Worm (Caenorhabditis elegans) whole organism, L2 larva: Measurements from ENCODE around the gene Y71H2AR.2.
A peak's percentile ranks its signal among the peaks of the same experiment; 100 is the strongest.
"Not testable (repeated sequence)": the region's sequence is repeated elsewhere in the genome, so short reads cannot be mapped to it uniquely, and the experiment has no call there.

Experiments used
- F13H6.1 ChIP-seq: sonication (generic microtip); optimal IDR thresholded peaks from 2 replicates; lab custom pipeline; 2016; ENCODE audit warnings: missing genetic modification characterization, missing compliant biosample characterization
- Y55F3AM.14 ChIP-seq: fragments of 200-800 bp; sonication (Bioruptor generic); optimal IDR thresholded peaks from 2 replicates; lab custom pipeline; 2018; ENCODE audit warnings: mild to moderate bottlenecking, missing genetic modification characterization, missing compliant biosample characterization
- ZK546.5 ChIP-seq: sonication (generic microtip); optimal IDR thresholded peaks from 2 replicates; lab custom pipeline; 2017; ENCODE audit warnings: missing biosample characterization, missing genetic modification characterization
- alr-1 ChIP-seq: fragments of 150-350 bp; optimal IDR thresholded peaks from 2 replicates; lab custom pipeline; 2014; ENCODE audit warnings: missing biosample characterization, missing genetic modification characterization
- ama-1 ChIP-seq: fragments of 150-350 bp; optimal IDR thresholded peaks from 2 replicates; lab custom pipeline; 2018; ENCODE audit warnings: inconsistent platforms
- blmp-1 ChIP-seq: sonication (generic microtip); optimal IDR thresholded peaks from 2 replicates; lab custom pipeline; 2017; ENCODE audit warnings: missing genetic modification characterization, mild to moderate bottlenecking, missing compliant biosample characterization, antibody characterized with exemption, moderate library complexity; ENCODE audit not compliant: insufficient read depth
- ceh-82 ChIP-seq: fragments of 150-350 bp; optimal IDR thresholded peaks from 2 replicates; lab custom pipeline; 2014; ENCODE audit warnings: missing biosample characterization, missing genetic modification characterization
- crh-2 ChIP-seq: sonication (generic microtip); optimal IDR thresholded peaks from 2 replicates; lab custom pipeline; 2017; ENCODE audit warnings: missing biosample characterization, missing genetic modification characterization
- egl-27 ChIP-seq: sonication (generic microtip); optimal IDR thresholded peaks from 3 replicates; lab custom pipeline; 2017; ENCODE audit warnings: missing biosample characterization, missing genetic modification reagents, missing genetic modification characterization
- elt-1 ChIP-seq: fragments of 150-350 bp; optimal IDR thresholded peaks from 2 replicates; lab custom pipeline; 2014; ENCODE audit warnings: missing biosample characterization, missing genetic modification characterization
- fos-1 ChIP-seq: fragments of 150-350 bp; optimal IDR thresholded peaks from 2 replicates; lab custom pipeline; 2014; ENCODE audit warnings: missing biosample characterization, missing genetic modification characterization
- lin-13 ChIP-seq: fragments of 150-350 bp; optimal IDR thresholded peaks from 2 replicates; lab custom pipeline; 2014; ENCODE audit warnings: missing biosample characterization, missing genetic modification reagents, missing genetic modification characterization
- lsy-2 ChIP-seq, 2 experiments: fragments of 150-350 bp in 1 of 2; sonication (generic microtip) in 1 of 2; optimal IDR thresholded peaks; 2 replicates each; lab custom pipeline; 2014 to 2017; ENCODE audit warnings: missing biosample characterization in 2 of 2, missing genetic modification characterization in 2 of 2
- mab-5 ChIP-seq: fragments of 150-350 bp; optimal IDR thresholded peaks from 2 replicates; lab custom pipeline; 2014; ENCODE audit warnings: missing biosample characterization, missing genetic modification characterization
- mbf-1 ChIP-seq: sonication (generic microtip); optimal IDR thresholded peaks from 2 replicates; lab custom pipeline; 2017; ENCODE audit warnings: missing biosample characterization, missing genetic modification characterization
- mdl-1 ChIP-seq, 2 experiments: fragments of 150-350 bp in 1 of 2; sonication (generic microtip) in 1 of 2; optimal IDR thresholded peaks; 2 replicates each; lab custom pipeline; 2017; ENCODE audit warnings: missing biosample characterization in 2 of 2, missing genetic modification characterization in 2 of 2
- nhr-10 ChIP-seq: sonication (generic microtip); optimal IDR thresholded peaks from 2 replicates; lab custom pipeline; 2017; ENCODE audit warnings: missing biosample characterization, missing genetic modification characterization
- nhr-129 ChIP-seq: fragments of 150-350 bp; optimal IDR thresholded peaks from 2 replicates; lab custom pipeline; 2014; ENCODE audit warnings: missing biosample characterization, missing genetic modification characterization
- nhr-21 ChIP-seq: fragments of 150-350 bp; optimal IDR thresholded peaks from 2 replicates; lab custom pipeline; 2014; ENCODE audit warnings: missing biosample characterization, missing genetic modification characterization
- nhr-23 ChIP-seq: fragments of 150-350 bp; optimal IDR thresholded peaks from 2 replicates; lab custom pipeline; 2014; ENCODE audit warnings: missing biosample characterization, missing genetic modification reagents, missing genetic modification characterization
- nhr-237 ChIP-seq: fragments of 150-350 bp; optimal IDR thresholded peaks from 2 replicates; lab custom pipeline; 2014; ENCODE audit warnings: missing biosample characterization, missing genetic modification characterization
- nhr-25 ChIP-seq: fragments of 150-350 bp; sonication (generic microtip); optimal IDR thresholded peaks from 3 replicates; lab custom pipeline; 2014; ENCODE audit warnings: missing biosample characterization, missing genetic modification characterization
- nhr-6 ChIP-seq: fragments of 150-350 bp; optimal IDR thresholded peaks from 2 replicates; lab custom pipeline; 2014; ENCODE audit warnings: missing biosample characterization, missing genetic modification characterization
- nhr-77 ChIP-seq: fragments of 150-350 bp; optimal IDR thresholded peaks from 2 replicates; lab custom pipeline; 2014; ENCODE audit warnings: missing biosample characterization, missing genetic modification characterization
- peb-1 ChIP-seq: fragments of 150-350 bp; optimal IDR thresholded peaks from 2 replicates; lab custom pipeline; 2014; ENCODE audit warnings: missing biosample characterization, missing genetic modification characterization
- skn-1 ChIP-seq: sonication (generic microtip); optimal IDR thresholded peaks from 2 replicates; lab custom pipeline; 2017; ENCODE audit warnings: missing biosample characterization, missing genetic modification characterization
- sma-9 ChIP-seq, 2 experiments: fragments of 150-350 bp in 1 of 2; sonication (generic microtip) in 1 of 2; optimal IDR thresholded peaks; 2 replicates each; lab custom pipeline; 2014 to 2016; ENCODE audit warnings: missing genetic modification characterization in 2 of 2, mild to moderate bottlenecking in 1 of 2, missing biosample characterization in 1 of 2, missing compliant biosample characterization in 1 of 2, missing genetic modification reagents in 1 of 2, moderate library complexity in 1 of 2
- snpc-4 ChIP-seq: fragments of 150-350 bp; optimal IDR thresholded peaks from 2 replicates; lab custom pipeline; 2014; ENCODE audit warnings: missing biosample characterization, missing genetic modification characterization
- unc-55 ChIP-seq: fragments of 150-350 bp; sonication (generic microtip); optimal IDR thresholded peaks from 3 replicates; lab custom pipeline; 2014; ENCODE audit warnings: missing biosample characterization, missing genetic modification reagents, missing genetic modification characterization
- unc-62 ChIP-seq: fragments of 150-350 bp; optimal IDR thresholded peaks from 2 replicates; lab custom pipeline; 2014; ENCODE audit warnings: missing biosample characterization, missing genetic modification reagents, missing genetic modification characterization
- zag-1 ChIP-seq: fragments of 150-350 bp; optimal IDR thresholded peaks from 2 replicates; lab custom pipeline; 2014; ENCODE audit warnings: missing biosample characterization, missing genetic modification characterization
- ztf-1 ChIP-seq: fragments of 200-800 bp; sonication (Bioruptor generic); conservative IDR thresholded peaks from 2 replicates; pipeline ENCODE4 v1.3.6; 2022; ENCODE audit warnings: missing genetic modification characterization, missing compliant biosample characterization
- ztf-11 ChIP-seq: sonication (generic microtip); optimal IDR thresholded peaks from 2 replicates; lab custom pipeline; 2017; ENCODE audit warnings: missing biosample characterization, missing genetic modification characterization
- ztf-4 ChIP-seq: fragments of 150-350 bp; optimal IDR thresholded peaks from 2 replicates; lab custom pipeline; 2014; ENCODE audit warnings: missing biosample characterization, missing genetic modification characterization

Y71H2AR.2 gene

ce11 chrIII:2858334-2858733 is 17.6 kb upstream of the Y71H2AR.2 start:
- TF ChIP-seq nhr-237 (no peak), peb-1 (tag; lab: Kevin White, UChicago) (no peak), skn-1 (tag; lab: Kevin White, UChicago) (no peak), F13H6.1 (tag; lab: Kevin White, UChicago) (no peak), Y55F3AM.14 (GFP tag; lab: Kevin White, UChicago) (no peak), lsy-2 (tag; optimal IDR thresholded peaks at IDR 0.05; lab: Kevin White, UChicago) (no peak), unc-62 (no peak), nhr-10 (tag; lab: Kevin White, UChicago) (no peak), nhr-6 (tag; lab: Kevin White, UChicago) (no peak), ztf-1 (no peak), ZK546.5 (tag; lab: Kevin White, UChicago) (no peak), nhr-23 (tag; lab: Kevin White, UChicago) (no peak), mab-5 (tag; lab: Kevin White, UChicago) (no peak), ztf-4 (tag; lab: Kevin White, UChicago) (no peak), unc-55 (no peak)

ce11 chrIII:2855929-2856328 is 15.2 kb upstream of the Y71H2AR.2 start, which contains the start of gene F56F11.4:
Gene F56F11.4 (plus strand): TSS chrIII:2856229.
- TF ChIP-seq zag-1 (no peak), nhr-6 (tag; lab: Kevin White, UChicago) (no peak), unc-62 (no peak), sma-9 (GFP tag; optimal IDR thresholded peaks at IDR 0.05; lab: Kevin White, UChicago) (no peak), sma-9 (tag; optimal IDR thresholded peaks at IDR 0.05; lab: Kevin White, UChicago) (no peak), egl-27 (tag; lab: Kevin White, UChicago) (no peak), ceh-82 (tag; lab: Kevin White, UChicago) (no peak), crh-2 (tag; lab: Kevin White, UChicago) (no peak), blmp-1 (no peak), lsy-2 (tag; optimal IDR thresholded peaks at IDR 0.05; lab: Kevin White, UChicago) (no peak), mab-5 (tag; lab: Kevin White, UChicago) (no peak), nhr-25 (tag; lab: Kevin White, UChicago) (no peak), mbf-1 (no peak), lin-13 (GFP tag; lab: Kevin White, UChicago) (no peak), Y55F3AM.14 (GFP tag; lab: Kevin White, UChicago) (no peak), elt-1 (tag; lab: Kevin White, UChicago) (no peak)
- TF ChIP-seq, all 48 proteins: peak for 0

ce11 chrIII:2846747-2847146 is 6.0 kb upstream of the Y71H2AR.2 start, which contains the start of gene H34I24.1:
Gene H34I24.1 (plus strand): TSS chrIII:2847047.
- not testable (repeated sequence) for TF ChIP-seq ama-1; mdl-1 (tag; optimal IDR thresholded peaks at IDR 0.05; lab: Kevin White, UChicago); elt-1 (tag; lab: Kevin White, UChicago)
- TF ChIP-seq, all 48 proteins: peak for 0; not testable (repeated sequence) for 48

- TF ChIP-seq mbf-1 (no peak), ztf-11 (no peak), fos-1 (tag; lab: Kevin White, UChicago) (peak; percentile 20)
These were observed 1.2 kb upstream of the Y71H2AR.2 start, which contains the start of gene H34I24.2 for ce11 chrIII:2841856-2842373. Gene H34I24.2 (plus strand): TSS chrIII:2842044.

ce11 chrIII:2836339-2836738 is 4.4 kb downstream of the Y71H2AR.2 start, which contains the start of gene josd-1:
Gene josd-1 (plus strand): TSS chrIII:2836639.
- TF ChIP-seq nhr-237 (no peak), peb-1 (tag; lab: Kevin White, UChicago) (no peak), nhr-21 (no peak), sma-9 (GFP tag; optimal IDR thresholded peaks at IDR 0.05; lab: Kevin White, UChicago) (no peak), sma-9 (tag; optimal IDR thresholded peaks at IDR 0.05; lab: Kevin White, UChicago) (no peak), lsy-2 (tag; optimal IDR thresholded peaks at IDR 0.05; lab: Kevin White, UChicago) (no peak), nhr-6 (tag; lab: Kevin White, UChicago) (no peak), alr-1 (tag; lab: Kevin White, UChicago) (no peak), egl-27 (tag; lab: Kevin White, UChicago) (no peak), fos-1 (tag; lab: Kevin White, UChicago) (no peak), ceh-82 (tag; lab: Kevin White, UChicago) (no peak), skn-1 (tag; lab: Kevin White, UChicago) (no peak), snpc-4 (tag; lab: Kevin White, UChicago) (no peak), nhr-129 (tag; lab: Kevin White, UChicago) (no peak), nhr-77 (tag; lab: Kevin White, UChicago) (no peak), ama-1 (no peak)
